Worm (Caenorhabditis elegans) whole organism, early embryonic: ENCODE results near the gene djr-1.1.

ENCODE experiments used
- B0310.2 ChIP-seq: sonication (generic microtip); optimal IDR thresholded peaks from 2 replicates; lab custom pipeline; 2016; ENCODE audit warnings: mild to moderate bottlenecking, missing genetic modification characterization, missing compliant biosample characterization
- F13C5.2 ChIP-seq: sonication (generic microtip); optimal IDR thresholded peaks from 2 replicates; lab custom pipeline; 2017; ENCODE audit warnings: mild to moderate bottlenecking, missing genetic modification characterization, inconsistent platforms, missing compliant biosample characterization
- aly-1 ChIP-seq: sonication (generic microtip); optimal IDR thresholded peaks from 2 replicates; lab custom pipeline; 2016; ENCODE audit warnings: missing genetic modification characterization, missing compliant biosample characterization
- ama-1 ChIP-seq: fragments of 150-350 bp; optimal IDR thresholded peaks from 2 replicates; lab custom pipeline; 2014
- ceh-13 ChIP-seq: fragments of 200-800 bp; sonication (Bioruptor generic); optimal IDR thresholded peaks from 2 replicates; lab custom pipeline; 2018; ENCODE audit warnings: mild to moderate bottlenecking, missing genetic modification characterization, missing compliant biosample characterization
- ceh-36 ChIP-seq: sonication (generic microtip); optimal IDR thresholded peaks from 2 replicates; lab custom pipeline; 2016; ENCODE audit warnings: missing genetic modification characterization, inconsistent platforms, missing compliant biosample characterization
- ets-7 ChIP-seq: sonication (generic microtip); optimal IDR thresholded peaks from 2 replicates; lab custom pipeline; 2016; ENCODE audit warnings: missing genotype, missing genetic modification characterization, missing compliant biosample characterization
- flt-1 ChIP-seq: fragments of 200-800 bp; sonication (Bioruptor generic); IDR thresholded peaks from 2 replicates; pipeline ENCODE4 v1.3.6; 2022; ENCODE audit warnings: missing genetic modification characterization, missing compliant biosample characterization
- hmbx-1 ChIP-seq: sonication (generic microtip); optimal IDR thresholded peaks from 2 replicates; lab custom pipeline; 2016; ENCODE audit warnings: mild to moderate bottlenecking, missing genetic modification characterization, missing compliant biosample characterization
- hmg-4 ChIP-seq: fragments of 200-800 bp; sonication (Bioruptor generic); optimal IDR thresholded peaks from 2 replicates; lab custom pipeline; 2018; ENCODE audit warnings: mild to moderate bottlenecking, missing genetic modification characterization, missing compliant biosample characterization
- hnd-1 ChIP-seq: sonication (generic microtip); optimal IDR thresholded peaks from 2 replicates; lab custom pipeline; 2016; ENCODE audit warnings: missing genetic modification characterization, missing compliant biosample characterization
- pes-1 ChIP-seq: fragments of 200-800 bp; sonication (Bioruptor generic); IDR thresholded peaks from 2 replicates; pipeline ENCODE4 v1.3.6; 2022; ENCODE audit warnings: missing genetic modification reagents, missing genetic modification characterization, missing compliant biosample characterization
- scrt-1 ChIP-seq: fragments of 200-800 bp; sonication (Bioruptor generic); IDR thresholded peaks from 2 replicates; pipeline ENCODE4 v1.3.6; 2022; ENCODE audit warnings: missing genetic modification characterization, missing compliant biosample characterization
- sea-1 ChIP-seq: fragments of 200-800 bp; sonication (Bioruptor generic); conservative IDR thresholded peaks from 2 replicates; pipeline ENCODE4 v1.3.6; 2022; ENCODE audit warnings: missing genetic modification characterization, missing compliant biosample characterization
- tbx-11 ChIP-seq: fragments of 200-800 bp; sonication (Bioruptor generic); IDR thresholded peaks from 2 replicates; pipeline ENCODE4 v1.3.6; 2022; ENCODE audit warnings: missing genetic modification characterization, missing compliant biosample characterization
- tbx-37 ChIP-seq: fragments of 200-800 bp; sonication (Bioruptor generic); conservative IDR thresholded peaks from 2 replicates; pipeline ENCODE4 v1.3.6; 2022; ENCODE audit warnings: missing genetic modification reagents, missing genetic modification characterization, missing compliant biosample characterization
- tra-4 ChIP-seq: sonication (generic microtip); optimal IDR thresholded peaks from 2 replicates; lab custom pipeline; 2017; ENCODE audit warnings: missing genetic modification characterization, missing compliant biosample characterization

The djr-1.1 gene

DNA sequence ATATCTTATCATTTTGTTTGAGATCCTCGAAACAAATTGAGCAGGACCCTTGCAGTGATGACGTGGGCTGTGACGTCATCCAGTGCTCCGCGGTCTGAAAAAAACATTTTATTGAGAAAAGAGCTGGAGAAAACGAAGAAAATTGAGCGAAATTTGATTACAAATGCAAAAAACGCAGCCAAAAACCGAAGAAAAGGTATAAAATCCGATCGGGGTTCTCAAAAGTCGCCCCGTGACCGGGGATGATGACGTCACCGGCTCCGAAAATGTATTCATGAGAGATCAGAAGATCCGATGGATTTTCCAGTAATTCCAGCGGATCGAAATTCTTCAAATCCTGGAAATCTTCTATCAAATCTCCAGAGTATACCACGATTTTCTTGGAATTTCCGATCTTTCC, 7.9 kb upstream of the djr-1.1 start, which contains the start of gene trul-1:
TSS of gene trul-1 (minus strand) at position 101 of the 400 bp plus-strand sequence.
- no peak for TF ChIP-seq hnd-1 (tag; lab: Kevin White, UChicago)
- TF ChIP-seq hmbx-1, result no peak
- TF ChIP-seq F13C5.2 (tag; lab: Kevin White, UChicago), result no peak
- TF ChIP-seq ceh-36 (tag; lab: Kevin White, UChicago), result no peak
- no peak for TF ChIP-seq flt-1
- TF ChIP-seq scrt-1 (GFP tag; lab: Robert Waterston, UW), result no peak
- no peak for TF ChIP-seq tbx-37
- no peak for TF ChIP-seq B0310.2 (tag; lab: Kevin White, UChicago)
- no peak for TF ChIP-seq ama-1 (lab: Kevin White, UChicago)
- TF ChIP-seq aly-1 (tag; lab: Kevin White, UChicago), result no peak
- TF ChIP-seq ceh-13 (GFP tag; lab: Kevin White, UChicago), result no peak
- no peak for TF ChIP-seq hmg-4 (GFP tag; lab: Kevin White, UChicago)
- TF ChIP-seq pes-1 (GFP tag; lab: Robert Waterston, UW), result no peak
- no peak for TF ChIP-seq tra-4 (tag; lab: Kevin White, UChicago)
- TF ChIP-seq ets-7 (tag; lab: Kevin White, UChicago), result no peak
- TF ChIP-seq sea-1 (GFP tag; lab: Robert Waterston, UW), result no peak
- no peak for TF ChIP-seq tbx-11

- TF ChIP-seq hmbx-1 (no peak), pes-1 (GFP tag; lab: Robert Waterston, UW) (no peak), ets-7 (tag; lab: Kevin White, UChicago) (no peak), sea-1 (GFP tag; lab: Robert Waterston, UW) (no peak), flt-1 (no peak), tbx-37 (no peak), B0310.2 (tag; lab: Kevin White, UChicago) (no peak), ceh-36 (tag; lab: Kevin White, UChicago) (no peak), F13C5.2 (tag; lab: Kevin White, UChicago) (no peak), tbx-11 (no peak)
Measured at ce11 chrII:283594-283993, 6.8 kb upstream of the djr-1.1 start, which contains the start of gene B0432.9. B0432.9 (minus strand) TSS chrII:283694.

DNA sequence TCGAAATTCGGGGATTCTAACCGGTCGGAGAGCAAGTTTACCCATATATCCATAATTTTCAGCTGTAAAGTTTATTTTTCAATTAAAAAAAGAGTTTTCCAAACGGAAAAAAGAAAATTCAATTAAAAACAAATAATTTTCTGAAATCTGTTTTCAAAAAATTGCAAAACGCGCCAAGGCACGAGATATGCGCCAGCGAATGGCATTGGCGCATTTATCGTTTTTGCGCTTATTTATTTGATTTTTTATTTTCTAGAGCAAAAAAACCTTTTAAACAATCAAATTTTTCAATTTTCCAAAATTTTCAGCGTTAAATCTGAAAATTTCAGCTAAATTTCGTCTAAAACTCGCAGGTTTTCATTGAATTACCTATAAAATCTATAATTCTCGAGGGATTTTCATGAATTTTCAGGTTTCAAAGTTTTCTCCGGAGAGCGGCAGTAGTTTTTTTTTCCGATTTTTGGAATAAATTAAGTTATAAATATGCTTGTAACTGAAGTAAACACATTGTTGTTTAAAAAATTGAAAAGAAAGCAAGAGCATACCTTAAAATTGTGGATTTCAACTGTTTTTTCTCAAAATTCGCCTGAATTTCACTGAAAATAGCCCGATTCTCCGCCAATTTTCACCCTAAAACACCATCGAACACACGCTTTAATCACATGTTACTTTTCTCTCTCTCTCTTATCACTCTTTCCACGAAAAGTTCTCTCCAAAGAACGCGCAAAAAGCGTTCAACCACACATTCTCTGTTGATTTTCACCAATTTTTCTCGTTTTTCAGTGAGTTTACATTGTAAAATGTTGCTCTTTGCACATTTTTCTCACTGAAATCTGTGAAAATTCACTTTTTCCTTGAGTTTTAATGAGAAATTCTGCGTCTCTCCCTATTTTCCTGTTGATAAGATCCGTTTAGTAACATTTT, 4.5 kb upstream of the djr-1.1 start, which contains the start of gene B0432.10:
TSS of gene B0432.10 (minus strand) at position 649 of the 924 bp plus-strand sequence.
- TF ChIP-seq ets-7 (tag; lab: Kevin White, UChicago) (no peak), ama-1 (lab: Kevin White, UChicago) (no peak), tbx-37 (no peak), tbx-11 (no peak), B0310.2 (tag; lab: Kevin White, UChicago) (no peak), ceh-13 (GFP tag; lab: Kevin White, UChicago) (no peak), aly-1 (tag; lab: Kevin White, UChicago) (no peak)

- TF ChIP-seq tra-4 (tag; lab: Kevin White, UChicago) (no peak), ceh-36 (tag; lab: Kevin White, UChicago) (no peak), F13C5.2 (tag; lab: Kevin White, UChicago) (no peak), ama-1 (lab: Kevin White, UChicago) (no peak), aly-1 (tag; lab: Kevin White, UChicago) (no peak), sea-1 (GFP tag; lab: Robert Waterston, UW) (no peak), scrt-1 (GFP tag; lab: Robert Waterston, UW) (no peak), hmbx-1 (no peak)
Measured at ce11 chrII:286551-286724, 3.9 kb upstream of the djr-1.1 start, which contains the start of gene misc-1. misc-1 (plus strand) TSS chrII:286625.

DNA sequence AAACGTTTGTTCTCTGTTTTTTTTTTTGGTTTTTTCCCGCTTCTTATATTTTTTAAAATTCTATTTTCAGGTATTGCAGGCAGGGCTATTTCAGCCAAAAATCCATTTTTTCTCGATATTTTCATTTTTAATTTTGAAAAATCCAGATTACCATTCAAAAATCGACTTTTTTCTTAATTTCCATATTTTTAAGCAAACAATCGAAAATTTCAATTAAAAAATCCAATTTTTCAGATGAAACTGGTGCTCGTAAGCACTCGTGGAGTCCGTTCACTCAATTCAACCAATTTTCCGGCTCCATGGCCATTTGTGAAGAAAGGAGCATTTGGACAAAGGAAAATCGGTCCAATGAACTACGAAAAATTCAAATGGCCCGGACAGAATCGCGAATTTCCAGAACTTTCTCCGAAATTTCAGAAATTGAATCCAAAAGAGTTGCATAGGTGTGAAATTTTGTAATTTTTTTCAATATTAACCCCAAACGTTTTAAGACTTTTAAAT, 1.6 kb upstream of the djr-1.1 start, which contains the start of gene mrpl-41:
TSS of gene mrpl-41 (plus strand) at position 235 of the 501 bp plus-strand sequence.
- TF ChIP-seq ets-7 (tag; lab: Kevin White, UChicago), result no peak
- TF ChIP-seq hmg-4 (GFP tag; lab: Kevin White, UChicago), result no peak
- no peak for TF ChIP-seq tbx-11
- TF ChIP-seq B0310.2 (tag; lab: Kevin White, UChicago), result no peak
- no peak for TF ChIP-seq pes-1 (GFP tag; lab: Robert Waterston, UW)
- TF ChIP-seq ceh-13 (GFP tag; lab: Kevin White, UChicago), result no peak
- TF ChIP-seq hmbx-1, result no peak
- TF ChIP-seq flt-1, result no peak
- no peak for TF ChIP-seq scrt-1 (GFP tag; lab: Robert Waterston, UW)
- TF ChIP-seq hnd-1 (tag; lab: Kevin White, UChicago), result no peak
- TF ChIP-seq tra-4 (tag; lab: Kevin White, UChicago), result no peak
- no peak for TF ChIP-seq F13C5.2 (tag; lab: Kevin White, UChicago)
- TF ChIP-seq ceh-36 (tag; lab: Kevin White, UChicago), result no peak
- no peak for TF ChIP-seq tbx-37
- TF ChIP-seq ama-1 (lab: Kevin White, UChicago), result no peak
- no peak for TF ChIP-seq aly-1 (tag; lab: Kevin White, UChicago)

DNA sequence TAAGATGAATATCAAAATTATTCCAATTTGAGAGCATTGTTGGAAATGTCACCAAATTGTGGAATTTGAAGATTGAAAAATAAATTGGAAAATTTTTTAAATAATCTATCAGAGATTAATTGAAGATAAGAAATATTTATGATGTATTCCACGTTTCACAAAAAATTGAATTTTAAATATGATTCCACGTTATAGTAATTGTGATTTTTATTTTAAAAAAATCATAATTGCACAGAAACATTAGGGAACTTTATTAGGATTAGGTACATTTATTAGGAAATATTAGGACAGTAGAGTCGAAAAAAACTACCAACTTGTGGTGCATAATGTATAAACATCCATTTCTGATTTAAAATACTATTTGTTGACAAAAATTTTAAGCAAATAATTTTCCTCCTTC, 4.2 kb downstream of the djr-1.1 start, which contains the start of gene B0432.11:
TSS of gene B0432.11 (minus strand) at position 101 of the 400 bp plus-strand sequence.
- no peak for TF ChIP-seq tra-4 (tag; lab: Kevin White, UChicago)
- TF ChIP-seq flt-1, result no peak
- TF ChIP-seq hmg-4 (GFP tag; lab: Kevin White, UChicago), result no peak
- no peak for TF ChIP-seq aly-1 (tag; lab: Kevin White, UChicago)
- TF ChIP-seq ceh-13 (GFP tag; lab: Kevin White, UChicago), result no peak
- no peak for TF ChIP-seq sea-1 (GFP tag; lab: Robert Waterston, UW)
- TF ChIP-seq F13C5.2 (tag; lab: Kevin White, UChicago), result no peak
- TF ChIP-seq tbx-37, result no peak
- TF ChIP-seq hnd-1 (tag; lab: Kevin White, UChicago), result no peak
- no peak for TF ChIP-seq pes-1 (GFP tag; lab: Robert Waterston, UW)
- TF ChIP-seq scrt-1 (GFP tag; lab: Robert Waterston, UW), result no peak
- TF ChIP-seq ama-1 (lab: Kevin White, UChicago), result no peak
